Fruit fly (Drosophila melanogaster): Measurements from ENCODE around the gene CG6765.
A peak's percentile ranks its signal among the peaks of the same experiment; 100 is the strongest.

CG6765 gene

DNA sequence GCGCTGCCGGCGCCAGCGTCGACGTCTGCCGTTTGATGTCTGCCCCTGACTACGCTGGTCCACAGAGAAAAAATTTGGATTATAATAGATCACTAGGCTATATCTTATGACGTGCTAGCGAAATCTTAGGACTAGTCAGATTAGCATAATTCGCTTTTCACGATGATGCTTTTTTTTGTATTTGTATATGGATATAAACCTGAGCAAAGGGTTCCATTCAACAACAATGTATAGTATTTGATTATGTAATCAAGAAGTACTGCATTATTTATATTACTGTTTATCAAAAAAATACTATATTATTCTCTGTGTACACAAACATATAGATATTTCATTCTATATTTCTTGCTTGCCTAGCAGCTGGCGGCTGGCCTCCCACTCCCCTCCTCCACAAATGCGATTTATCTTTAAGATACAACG is 34.5 kb downstream of the CG6765 start (continued):
- TF ChIP-seq tio (GFP tag; optimal IDR thresholded peaks at IDR 0.05): peak; percentile 88
- peak; percentile 83 for TF ChIP-seq CG12071 (GFP tag; optimal IDR thresholded peaks at IDR 0.05)
- TF ChIP-seq Scr (GFP tag; IDR thresholded peaks at IDR 0.05; ENCODE audit: partially characterized antibody): no peak
- peak; percentile 89 for TF ChIP-seq CG10147 (GFP tag; optimal IDR thresholded peaks at IDR 0.05)
- TF ChIP-seq MESR4 (GFP tag; optimal IDR thresholded peaks at IDR 0.05): no peak
- TF ChIP-seq CG12155 (GFP tag; optimal IDR thresholded peaks at IDR 0.05): peak; percentile 77
- TF ChIP-seq Nf-YB (GFP tag; optimal IDR thresholded peaks at IDR 0.05): peak; percentile 69
- TF ChIP-seq CG17186 (GFP tag; optimal IDR thresholded peaks at IDR 0.05): no peak
- peak; percentile 80 for TF ChIP-seq caup (GFP tag; optimal IDR thresholded peaks at IDR 0.05; ENCODE audit: severe bottlenecking)
- peak; percentile 73 for TF ChIP-seq CG12942 (GFP tag; optimal IDR thresholded peaks at IDR 0.05)
- peak; percentile 2 for TF ChIP-seq BEAF-32 (GFP tag; optimal IDR thresholded peaks at IDR 0.05)
- peak; percentile 75 for TF ChIP-seq CG16863 (GFP tag; optimal IDR thresholded peaks at IDR 0.05)
- TF ChIP-seq Vsx1 (GFP tag; optimal IDR thresholded peaks at IDR 0.05): peak; percentile 74
- peak; percentile 76; the same call in 2 of the 3 replicates for TF ChIP-seq Mrtf (GFP tag; IDR thresholded peaks at IDR 0.05)
- peak; percentile 92 for TF ChIP-seq CG30403 (GFP tag; optimal IDR thresholded peaks at IDR 0.05)
- TF ChIP-seq tna (GFP tag; IDR thresholded peaks at IDR 0.05; ENCODE audit: partially characterized antibody): no peak
- peak; percentile 46 for TF ChIP-seq Dad (GFP tag; optimal IDR thresholded peaks at IDR 0.05)
- TF ChIP-seq CG5245 (GFP tag; optimal IDR thresholded peaks at IDR 0.05): peak; percentile 54
- 0 out of 3 replicates have a peak, but pooled peaks have one; percentile 39 for TF ChIP-seq C15 (GFP tag; IDR thresholded peaks at IDR 0.05)
- TF ChIP-seq klu (GFP tag; IDR thresholded peaks at IDR 0.05): peak; percentile 79
- peak; percentile 61; the same call in 1 of the 2 replicates for TF ChIP-seq CG11247 (GFP tag; IDR thresholded peaks at IDR 0.05)
- TF ChIP-seq bbx (GFP tag; IDR thresholded peaks at IDR 0.05; ENCODE audit: partially characterized antibody): no peak
- peak; percentile 94 for TF ChIP-seq CG15269 (tag; optimal IDR thresholded peaks at IDR 0.05)
- peak; percentile 80 for TF ChIP-seq cwo (GFP tag; optimal IDR thresholded peaks at IDR 0.05)
- TF ChIP-seq trh (GFP tag; optimal IDR thresholded peaks at IDR 0.05): peak; percentile 72
- TF ChIP-seq cg (GFP tag; optimal IDR thresholded peaks at IDR 0.05): no peak
- TF ChIP-seq kni (GFP tag; optimal IDR thresholded peaks at IDR 0.05): no peak
- TF ChIP-seq repo (GFP tag; optimal IDR thresholded peaks at IDR 0.05): peak; percentile 24
- peak; percentile 90 for TF ChIP-seq NfI (GFP tag; optimal IDR thresholded peaks at IDR 0.05)
- TF ChIP-seq lilli (GFP tag; optimal IDR thresholded peaks at IDR 0.05): peak; percentile 88
- peak; percentile 71 for TF ChIP-seq crol (GFP tag; IDR thresholded peaks at IDR 0.05)
- peak; percentile 87 for TF ChIP-seq Abd-B (GFP tag; optimal IDR thresholded peaks at IDR 0.05)
- peak; percentile 63 for TF ChIP-seq ssp (GFP tag; IDR thresholded peaks at IDR 0.05)
- TF ChIP-seq lmd (GFP tag; IDR thresholded peaks at IDR 0.05): peak; percentile 90
- peak; percentile 80 for TF ChIP-seq CG17568 (GFP tag; optimal IDR thresholded peaks at IDR 0.05)
- TF ChIP-seq CG3726 (GFP tag; IDR thresholded peaks at IDR 0.05): peak; percentile 79; the same call in 1 of the 3 replicates
- TF ChIP-seq so (GFP tag; IDR thresholded peaks at IDR 0.05): peak; percentile 83
- no peak for TF ChIP-seq CG14860 (GFP tag; IDR thresholded peaks at IDR 0.05; ENCODE audit: partially characterized antibody)
- TF ChIP-seq zen2 (GFP tag; IDR thresholded peaks at IDR 0.05; ENCODE audit: partially characterized antibody): no peak
- no peak for TF ChIP-seq Elba2 (GFP tag; optimal IDR thresholded peaks at IDR 0.05)
- TF ChIP-seq sd (tag; optimal IDR thresholded peaks at IDR 0.05): peak; percentile 67
- TF ChIP-seq ase (GFP tag; IDR thresholded peaks at IDR 0.05): peak; percentile 74
- TF ChIP-seq Six4 (GFP tag; optimal IDR thresholded peaks at IDR 0.05): peak; percentile 53
- TF ChIP-seq schlank (tag; optimal IDR thresholded peaks at IDR 0.05): peak; percentile 55
- TF ChIP-seq zf30C (GFP tag; optimal IDR thresholded peaks at IDR 0.05): peak; percentile 75
- TF ChIP-seq CG6654 (GFP tag; optimal IDR thresholded peaks at IDR 0.05): peak; percentile 76
- TF ChIP-seq Taf1 (GFP tag; IDR thresholded peaks at IDR 0.05): peak; percentile 76
- peak; percentile 79 for TF ChIP-seq CG4820 (GFP tag; optimal IDR thresholded peaks at IDR 0.05)
- peak; percentile 40 for TF ChIP-seq crc (GFP tag; optimal IDR thresholded peaks at IDR 0.05)
- peak; percentile 68 for TF ChIP-seq ara (GFP tag; IDR thresholded peaks at IDR 0.05)

All from whole organism, embryonic.